Worm (Caenorhabditis elegans) whole organism, L1 larva: ENCODE measurements around the gene F41C3.1.

ENCODE experiments used
- C34B4.2 ChIP-seq: sonication (generic microtip); optimal IDR thresholded peaks from 2 replicates; lab custom pipeline; 2017; ENCODE audit warnings: mild to moderate bottlenecking, missing genetic modification characterization, missing compliant biosample characterization
- aha-1 ChIP-seq: fragments of 150-350 bp; optimal IDR thresholded peaks from 2 replicates; lab custom pipeline; 2014; ENCODE audit warnings: missing biosample characterization, missing genetic modification characterization
- alr-1 ChIP-seq: fragments of 200-800 bp; sonication (Bioruptor generic); optimal IDR thresholded peaks from 2 replicates; lab custom pipeline; 2018; ENCODE audit warnings: borderline replicate concordance, mild to moderate bottlenecking, missing genetic modification characterization, missing compliant biosample characterization
- ama-1 ChIP-seq: fragments of 150-350 bp; optimal IDR thresholded peaks from 2 replicates; lab custom pipeline; 2014
- blmp-1 ChIP-seq: fragments of 150-350 bp; optimal IDR thresholded peaks from 2 replicates; lab custom pipeline; 2014; ENCODE audit warnings: missing biosample characterization, missing genetic modification characterization
- ceh-63 ChIP-seq: fragments of 200-800 bp; sonication (Bioruptor generic); optimal IDR thresholded peaks from 2 replicates; lab custom pipeline; 2018; ENCODE audit warnings: mild to moderate bottlenecking, missing genetic modification characterization, missing compliant biosample characterization
- ceh-82 ChIP-seq, 3 experiments: fragments of 150-350 bp in 1 of 3; sonication (generic microtip) in 2 of 3; optimal IDR thresholded peaks; 2 replicates each; lab custom pipeline; 2014 to 2017; ENCODE audit warnings: missing biosample characterization in 3 of 3, missing genetic modification characterization in 3 of 3
- dpl-1 ChIP-seq, 3 experiments: fragments of 150-350 bp in 2 of 3; sonication (generic microtip) in 1 of 3; optimal IDR thresholded peaks; 2 replicates each; lab custom pipeline; 2014 to 2017; ENCODE audit warnings: missing biosample characterization in 3 of 3, missing genetic modification characterization in 3 of 3, missing genetic modification reagents in 3 of 3
- efl-1 ChIP-seq, 4 experiments: fragments of 150-350 bp; optimal IDR thresholded peaks in 3 of 4; peaks in 1 of 4; 1 replicate in 1 of 4; 2 replicates in 3 of 4; lab custom pipeline; 2014; ENCODE audit warnings: missing biosample characterization in 2 of 4, missing genetic modification characterization in 2 of 4, missing genetic modification reagents in 2 of 4
- efl-3 ChIP-seq: fragments of 200-800 bp; sonication (Bioruptor generic); optimal IDR thresholded peaks from 2 replicates; lab custom pipeline; 2018; ENCODE audit warnings: mild to moderate bottlenecking, missing genetic modification characterization, missing compliant biosample characterization
- egl-27 ChIP-seq, 2 experiments: fragments of 150-350 bp in 1 of 2; sonication (generic microtip); optimal IDR thresholded peaks; 3 replicates each; lab custom pipeline; 2017 to 2018; ENCODE audit warnings: missing biosample characterization in 2 of 2, missing genetic modification characterization in 2 of 2, missing genetic modification reagents in 2 of 2
- elt-3 ChIP-seq, 6 experiments: fragments of 150-350 bp in 1 of 6; sonication (generic microtip); optimal IDR thresholded peaks; 2 replicates each; lab custom pipeline; 2017 to 2018; ENCODE audit warnings: missing biosample characterization in 6 of 6, missing genetic modification characterization in 6 of 6, inconsistent platforms in 1 of 6
- ets-5 ChIP-seq: fragments of 200-800 bp; sonication (Bioruptor generic); IDR thresholded peaks from 2 replicates; pipeline ENCODE4 v1.3.6; 2022; ENCODE audit warnings: missing genetic modification characterization, missing compliant biosample characterization
- fos-1 ChIP-seq: fragments of 150-350 bp; optimal IDR thresholded peaks from 2 replicates; lab custom pipeline; 2014; ENCODE audit warnings: missing biosample characterization, missing genetic modification characterization
- hlh-17 ChIP-seq: fragments of 200-800 bp; sonication (Bioruptor generic); optimal IDR thresholded peaks from 2 replicates; lab custom pipeline; 2018; ENCODE audit warnings: missing genetic modification characterization, mild to moderate bottlenecking, missing compliant biosample characterization, moderate library complexity, borderline replicate concordance
- irx-1 ChIP-seq: sonication (generic microtip); optimal IDR thresholded peaks from 2 replicates; lab custom pipeline; 2016; ENCODE audit warnings: missing genetic modification characterization, missing compliant biosample characterization
- jun-1 ChIP-seq: fragments of 150-350 bp; optimal IDR thresholded peaks from 2 replicates; lab custom pipeline; 2014; ENCODE audit warnings: missing biosample characterization, missing genetic modification reagents, missing genetic modification characterization
- lin-14 ChIP-seq: fragments of 200-800 bp; sonication (Bioruptor generic); optimal IDR thresholded peaks from 2 replicates; lab custom pipeline; 2018; ENCODE audit warnings: mild to moderate bottlenecking, missing genetic modification characterization, moderate library complexity, missing compliant biosample characterization
- lin-15B ChIP-seq: fragments of 150-350 bp; sonication (generic microtip); optimal IDR thresholded peaks from 3 replicates; lab custom pipeline; 2014; ENCODE audit warnings: missing biosample characterization, missing genetic modification characterization
- lsy-2 ChIP-seq, 2 experiments: fragments of 150-350 bp; optimal IDR thresholded peaks; 2 replicates each; lab custom pipeline; 2014; ENCODE audit warnings: missing biosample characterization in 2 of 2, missing genetic modification characterization in 2 of 2
- mdl-1 ChIP-seq, 2 experiments: fragments of 150-350 bp; optimal IDR thresholded peaks; 2 replicates each; lab custom pipeline; 2014 to 2017; ENCODE audit warnings: missing biosample characterization in 2 of 2, missing genetic modification characterization in 2 of 2, inconsistent platforms in 1 of 2
- nhr-11 ChIP-seq: fragments of 150-350 bp; optimal IDR thresholded peaks from 2 replicates; lab custom pipeline; 2014; ENCODE audit warnings: missing biosample characterization, missing genetic modification characterization
- nhr-12 ChIP-seq: sonication (generic microtip); optimal IDR thresholded peaks from 2 replicates; lab custom pipeline; 2017; ENCODE audit warnings: missing biosample characterization, missing genetic modification characterization
- nhr-19 ChIP-seq: fragments of 200-800 bp; sonication (Bioruptor generic); conservative IDR thresholded peaks from 2 replicates; pipeline ENCODE4 v1.3.6; 2022; ENCODE audit warnings: missing genetic modification characterization, missing compliant biosample characterization
- nhr-20 ChIP-seq: sonication (generic microtip); optimal IDR thresholded peaks from 2 replicates; lab custom pipeline; 2016; ENCODE audit warnings: mild to moderate bottlenecking, missing genetic modification characterization, missing compliant biosample characterization
- nhr-47 ChIP-seq: sonication (generic microtip); optimal IDR thresholded peaks from 2 replicates; lab custom pipeline; 2016; ENCODE audit warnings: mild to moderate bottlenecking, missing genetic modification characterization, moderate library complexity, missing compliant biosample characterization
- nhr-71 ChIP-seq: sonication (generic microtip); optimal IDR thresholded peaks from 2 replicates; lab custom pipeline; 2016; ENCODE audit warnings: mild to moderate bottlenecking, missing genetic modification characterization, moderate library complexity, missing compliant biosample characterization
- nhr-77 ChIP-seq: fragments of 150-350 bp; optimal IDR thresholded peaks from 2 replicates; lab custom pipeline; 2014; ENCODE audit warnings: missing biosample characterization, missing genetic modification characterization
- nhr-84 ChIP-seq: sonication (generic microtip); optimal IDR thresholded peaks from 2 replicates; lab custom pipeline; 2017; ENCODE audit warnings: missing biosample characterization, missing genetic modification characterization
- nhr-85 ChIP-seq: sonication (generic microtip); peaks from one replicate; lab custom pipeline; 2016; ENCODE audit warnings: missing genetic modification characterization, inconsistent platforms, missing compliant biosample characterization
- nhr-90 ChIP-seq: sonication (generic microtip); optimal IDR thresholded peaks from 2 replicates; lab custom pipeline; 2016; ENCODE audit warnings: mild to moderate bottlenecking, missing genetic modification characterization, missing compliant biosample characterization; ENCODE audit not compliant: poor library complexity
- rnt-1 ChIP-seq: sonication (generic microtip); optimal IDR thresholded peaks from 2 replicates; lab custom pipeline; 2016; ENCODE audit warnings: mild to moderate bottlenecking, missing genetic modification characterization, moderate library complexity, missing compliant biosample characterization
- snu-23 ChIP-seq: sonication (generic microtip); optimal IDR thresholded peaks from 2 replicates; lab custom pipeline; 2016; ENCODE audit warnings: missing genetic modification characterization, missing compliant biosample characterization
- sox-4 ChIP-seq: sonication (generic microtip); optimal IDR thresholded peaks from 2 replicates; lab custom pipeline; 2016; ENCODE audit warnings: missing genetic modification characterization, missing compliant biosample characterization
- sup-37 ChIP-seq: fragments of 200-800 bp; sonication (Bioruptor generic); optimal IDR thresholded peaks from 2 replicates; lab custom pipeline; 2018; ENCODE audit warnings: mild to moderate bottlenecking, missing genetic modification characterization, missing compliant biosample characterization
- swsn-7 ChIP-seq: sonication (generic microtip); optimal IDR thresholded peaks from 2 replicates; lab custom pipeline; 2016; ENCODE audit warnings: missing genetic modification characterization, missing compliant biosample characterization
- tlp-1 ChIP-seq: fragments of 150-350 bp; optimal IDR thresholded peaks from 2 replicates; lab custom pipeline; 2014; ENCODE audit warnings: missing biosample characterization, missing genetic modification characterization
- unc-130 ChIP-seq: fragments of 150-350 bp; optimal IDR thresholded peaks from 2 replicates; lab custom pipeline; 2017; ENCODE audit warnings: missing biosample characterization, missing genetic modification characterization, inconsistent platforms
- unc-62 ChIP-seq: fragments of 150-350 bp; optimal IDR thresholded peaks from 2 replicates; lab custom pipeline; 2014; ENCODE audit warnings: missing biosample characterization, missing genetic modification reagents, missing genetic modification characterization
- unc-86 ChIP-seq: sonication (generic microtip); optimal IDR thresholded peaks from 2 replicates; lab custom pipeline; 2016; ENCODE audit warnings: missing genetic modification characterization, missing compliant biosample characterization
- vab-15 ChIP-seq: sonication (generic microtip); optimal IDR thresholded peaks from 2 replicates; lab custom pipeline; 2017; ENCODE audit warnings: missing genotype, mild to moderate bottlenecking, missing genetic modification characterization, missing compliant biosample characterization
- zag-1 ChIP-seq: fragments of 150-350 bp; optimal IDR thresholded peaks from 2 replicates; lab custom pipeline; 2014; ENCODE audit warnings: missing biosample characterization, missing genetic modification characterization
- ztf-11 ChIP-seq, 2 experiments: sonication (generic microtip); optimal IDR thresholded peaks; 2 replicates each; lab custom pipeline; 2016 to 2017; ENCODE audit warnings: missing genetic modification characterization in 2 of 2, missing biosample characterization in 1 of 2, missing compliant biosample characterization in 1 of 2

Gene F41C3.1

DNA sequence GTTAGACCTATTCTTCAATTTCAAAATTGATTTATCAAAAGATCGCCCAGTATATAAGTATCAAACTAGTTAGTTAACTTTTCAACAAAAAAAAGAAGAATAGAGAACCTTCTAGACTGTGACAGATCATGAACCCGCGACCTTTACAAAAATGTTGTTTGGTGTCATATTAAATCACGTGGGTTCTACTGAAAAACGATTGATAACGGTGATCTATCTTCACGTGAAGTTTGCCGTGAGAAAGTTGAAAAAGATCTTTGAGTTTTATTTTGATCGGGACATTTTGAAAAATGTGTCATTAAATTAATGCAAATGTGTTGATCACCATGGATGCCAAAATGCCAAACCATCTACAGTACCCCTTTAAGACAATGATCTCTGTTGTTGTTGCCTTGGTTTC, 3.7 kb upstream of the F41C3.1 start (continued):
- TF ChIP-seq tlp-1 (no peak), unc-86 (tag; lab: Kevin White, UChicago) (no peak), efl-1 (optimal IDR thresholded peaks at IDR 0.05; lab: Kevin White, UChicago) (no peak), efl-1 (GFP tag; optimal IDR thresholded peaks at IDR 0.05 in 1 of 2; lab: Kevin White, UChicago) (peak in 1 of 2 experiments; percentile 93), sup-37 (GFP tag; lab: Kevin White, UChicago) (no peak), hlh-17 (GFP tag; lab: Kevin White, UChicago) (no peak), alr-1 (tag; lab: Kevin White, UChicago) (no peak), unc-130 (tag; lab: Kevin White, UChicago) (peak; percentile 3), nhr-11 (tag; lab: Kevin White, UChicago) (no peak), nhr-19 (GFP tag; lab: Robert Waterston, UW) (peak; percentile 41), swsn-7 (tag; lab: Kevin White, UChicago) (no peak), nhr-84 (tag; lab: Kevin White, UChicago) (no peak), aha-1 (tag; lab: Kevin White, UChicago) (no peak)
- TF ChIP-seq, all 84 proteins: peak for 13

DNA sequence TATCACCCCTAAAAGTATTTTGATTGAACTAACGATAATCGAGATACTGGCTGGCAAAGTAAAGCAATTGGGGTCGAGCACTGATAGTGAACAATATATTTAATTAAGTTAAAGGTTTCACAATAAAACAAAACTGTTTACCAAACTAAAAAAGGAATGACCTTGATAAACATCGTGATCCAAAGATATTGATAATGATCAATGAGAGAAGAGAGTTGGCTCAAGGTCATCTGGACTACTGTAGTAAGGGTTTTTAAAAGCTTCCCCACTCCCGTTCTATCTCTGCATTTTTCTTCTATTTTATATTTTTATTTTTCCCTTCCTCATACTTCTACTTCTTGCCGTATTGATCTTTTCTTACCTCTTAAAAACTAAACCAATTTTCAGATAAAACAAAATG, 2.5 kb upstream of the F41C3.1 start, which contains the start of gene F41C3.2:
TSS of gene F41C3.2 (plus strand) at position 388 of the 400 bp plus-strand sequence.
- TF ChIP-seq irx-1 (tag; lab: Kevin White, UChicago) (no peak), rnt-1 (tag; lab: Kevin White, UChicago) (no peak), nhr-71 (tag; lab: Kevin White, UChicago) (peak; percentile 22), nhr-47 (tag; lab: Kevin White, UChicago) (peak; percentile 26), snu-23 (GFP tag; lab: Kevin White, UChicago) (peak; percentile 6), jun-1 (tag; lab: Kevin White, UChicago) (no peak), elt-3 (tag; optimal IDR thresholded peaks at IDR 0.05; lab: Kevin White, UChicago) (peak in 3 of 6 experiments; percentile 18 to 83 (median 35)), nhr-90 (peak; percentile 56), nhr-20 (tag; lab: Kevin White, UChicago) (peak; percentile 18), aha-1 (tag; lab: Kevin White, UChicago) (no peak), nhr-85 (peak; percentile 83), lsy-2 (tag; optimal IDR thresholded peaks at IDR 0.05; lab: Kevin White, UChicago) (peak in 1 of 2 experiments; percentile 58), vab-15 (tag; lab: Kevin White, UChicago) (no peak), lin-14 (GFP tag; lab: Kevin White, UChicago) (peak; percentile 17)

DNA sequence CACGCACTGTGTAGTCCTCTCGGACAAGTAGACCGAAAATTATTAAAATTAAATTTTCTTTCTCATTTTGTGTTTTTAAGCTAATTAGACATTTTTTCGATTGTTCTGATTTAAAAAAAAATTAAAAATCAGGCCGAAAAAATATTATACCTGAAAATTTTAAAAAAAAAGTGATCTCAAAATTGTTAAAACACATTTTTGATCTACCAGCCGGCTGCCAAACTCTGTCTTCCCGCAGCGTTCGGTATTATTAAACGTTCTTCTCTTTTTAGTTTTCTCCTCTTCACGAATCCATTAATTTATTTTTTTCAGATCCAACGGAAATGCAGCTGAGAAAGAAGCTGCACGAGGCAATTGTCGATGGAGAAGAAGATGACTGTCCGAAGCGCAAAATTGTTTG, 1.0 kb downstream of the F41C3.1 start, which contains the start of gene C27D9.1:
TSS of gene C27D9.1 (plus strand) at position 281 of the 400 bp plus-strand sequence.
- TF ChIP-seq vab-15 (tag; lab: Kevin White, UChicago) = no peak
- no peak for TF ChIP-seq snu-23 (GFP tag; lab: Kevin White, UChicago)
- no peak for TF ChIP-seq lin-15B (tag; lab: Kevin White, UChicago)
- no peak for TF ChIP-seq nhr-12
- no peak for TF ChIP-seq ztf-11 (tag; optimal IDR thresholded peaks at IDR 0.05; lab: Kevin White, UChicago)
- TF ChIP-seq fos-1 (tag; lab: Kevin White, UChicago) = no peak
- no peak for TF ChIP-seq mdl-1 (tag; optimal IDR thresholded peaks at IDR 0.05; lab: Kevin White, UChicago)
- TF ChIP-seq egl-27 (tag; optimal IDR thresholded peaks at IDR 0.05; lab: Kevin White, UChicago) = no peak
- no peak for TF ChIP-seq ama-1 (lab: Kevin White, UChicago)
- TF ChIP-seq unc-62 (GFP tag; lab: Kevin White, UChicago) = no peak
- TF ChIP-seq, all 84 proteins: peak for 0

DNA sequence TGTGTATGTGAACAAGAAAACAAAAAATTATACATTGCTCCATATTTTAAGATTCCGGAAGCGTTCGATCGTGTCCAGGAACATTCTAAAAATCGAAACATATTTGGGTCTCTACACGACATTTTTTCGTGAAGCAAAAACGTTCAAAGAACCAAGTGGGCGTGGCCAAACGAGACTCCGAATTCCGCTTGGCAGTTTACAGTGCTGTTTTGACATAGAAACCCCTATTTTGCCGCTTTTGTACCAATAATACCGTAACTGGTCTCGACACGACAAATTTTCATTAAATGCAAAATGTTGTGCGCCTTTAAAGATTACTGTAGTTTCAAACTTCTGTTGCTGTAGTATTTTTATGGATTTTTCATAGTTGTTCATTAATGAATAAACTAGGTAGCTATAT, 3.5 kb downstream of the F41C3.1 start:
- no peak for TF ChIP-seq nhr-12
- TF ChIP-seq snu-23 (GFP tag; lab: Kevin White, UChicago) = no peak
- no peak for TF ChIP-seq lsy-2 (tag; optimal IDR thresholded peaks at IDR 0.05; lab: Kevin White, UChicago)

DNA sequence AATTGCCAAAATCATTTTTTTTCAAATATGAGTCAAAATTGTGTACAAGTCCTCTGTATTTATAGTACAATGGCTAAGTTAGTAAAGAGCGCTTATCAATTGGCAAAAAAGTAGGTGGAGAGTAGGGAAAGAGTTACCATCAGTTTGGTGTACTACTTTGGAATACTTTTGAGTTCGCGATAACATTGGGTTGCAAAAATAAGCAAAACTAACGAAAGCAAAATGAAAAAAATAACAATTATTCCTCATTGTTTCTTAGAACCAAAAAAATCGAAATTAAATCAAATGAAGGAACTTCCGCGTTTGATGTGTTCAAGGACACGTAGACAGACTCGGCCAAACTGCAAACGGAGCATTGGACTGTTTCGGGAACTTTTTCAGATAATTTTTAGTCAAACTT, 4.6 kb downstream of the F41C3.1 start, which contains the start of gene C27D9.2:
TSS of gene C27D9.2 (minus strand) at position 101 of the 400 bp plus-strand sequence.
- TF ChIP-seq blmp-1 (no peak), ceh-82 (tag; optimal IDR thresholded peaks at IDR 0.05; lab: Kevin White, UChicago) (no peak), sox-4 (tag; lab: Kevin White, UChicago) (no peak), nhr-90 (no peak), ets-5 (GFP tag; lab: Robert Waterston, UW) (no peak), ceh-63 (GFP tag; lab: Kevin White, UChicago) (no peak), nhr-77 (tag; lab: Kevin White, UChicago) (no peak), C34B4.2 (tag; lab: Kevin White, UChicago) (no peak), irx-1 (tag; lab: Kevin White, UChicago) (no peak), egl-27 (tag; optimal IDR thresholded peaks at IDR 0.05; lab: Kevin White, UChicago) (no peak), zag-1 (tag; lab: Kevin White, UChicago) (no peak), dpl-1 (GFP tag; optimal IDR thresholded peaks at IDR 0.05; lab: Kevin White, UChicago) (no peak), efl-3 (GFP tag; lab: Kevin White, UChicago) (no peak), efl-1 (optimal IDR thresholded peaks at IDR 0.05; lab: Kevin White, UChicago) (no peak), efl-1 (GFP tag; optimal IDR thresholded peaks at IDR 0.05 in 1 of 2; lab: Kevin White, UChicago) (no peak), nhr-71 (tag; lab: Kevin White, UChicago) (no peak), nhr-11 (tag; lab: Kevin White, UChicago) (no peak)
